Worm (Caenorhabditis elegans) whole organism, young adult: ENCODE results near the gene fbxa-127.

Source experiments
- B0019.2 ChIP-seq: fragments of 200-800 bp; sonication (Bioruptor generic); conservative IDR thresholded peaks from 2 replicates; pipeline ENCODE4 v1.3.6; 2022; ENCODE audit warnings: missing genetic modification reagents, missing genetic modification characterization, missing compliant biosample characterization
- ZK185.1 ChIP-seq: sonication (generic microtip); optimal IDR thresholded peaks from 2 replicates; lab custom pipeline; 2016; ENCODE audit warnings: mild to moderate bottlenecking, missing genetic modification characterization, missing compliant biosample characterization; ENCODE audit not compliant: poor library complexity, severe bottlenecking
- atf-7 ChIP-seq: sonication (generic microtip); optimal IDR thresholded peaks from 2 replicates; lab custom pipeline; 2017; ENCODE audit warnings: mild to moderate bottlenecking, missing genetic modification characterization, missing compliant biosample characterization
- bed-1 ChIP-seq: fragments of 200-800 bp; sonication (Bioruptor generic); IDR thresholded peaks from 2 replicates; pipeline ENCODE4 v1.3.6; 2022; ENCODE audit warnings: missing genetic modification reagents, missing genetic modification characterization, missing compliant biosample characterization
- ccch-3 ChIP-seq: fragments of 200-800 bp; sonication (Bioruptor generic); optimal IDR thresholded peaks from 2 replicates; lab custom pipeline; 2018; ENCODE audit warnings: mild to moderate bottlenecking, missing genetic modification characterization, missing compliant biosample characterization
- let-607 ChIP-seq, 2 experiments: fragments of 200-800 bp in 1 of 2; sonication (Bioruptor generic) in 1 of 2; sonication (generic microtip) in 1 of 2; optimal IDR thresholded peaks; 2 replicates each; lab custom pipeline; 2016 to 2018; ENCODE audit warnings: mild to moderate bottlenecking in 2 of 2, missing compliant biosample characterization in 2 of 2, missing genetic modification characterization in 2 of 2, moderate library complexity in 2 of 2, missing genotype in 1 of 2
- lsl-1 ChIP-seq: fragments of 200-800 bp; sonication (Bioruptor generic); optimal IDR thresholded peaks from 2 replicates; lab custom pipeline; 2018; ENCODE audit warnings: mild to moderate bottlenecking, missing genetic modification characterization, moderate library complexity, missing compliant biosample characterization
- nfya-1 ChIP-seq: sonication (generic microtip); optimal IDR thresholded peaks from 2 replicates; lab custom pipeline; 2017; ENCODE audit warnings: antibody characterized with exemption, missing compliant biosample characterization, missing genetic modification characterization, borderline replicate concordance; ENCODE audit not compliant: insufficient read depth
- pha-4 ChIP-seq: fragments of 150-350 bp; sonication (generic microtip); optimal IDR thresholded peaks from 2 replicates; lab custom pipeline; 2014; ENCODE audit warnings: missing biosample characterization, missing genetic modification reagents, missing genetic modification characterization
- snpc-4 ChIP-seq, 5 experiments: fragments of 150-350 bp in 1 of 5; sonication (generic microtip) in 4 of 5; optimal IDR thresholded peaks; 2 replicates each; lab custom pipeline; 2014 to 2018; ENCODE audit warnings: missing genetic modification characterization in 5 of 5, missing biosample characterization in 3 of 5, antibody characterized with exemption in 2 of 5, mild to moderate bottlenecking in 2 of 5, missing compliant biosample characterization in 2 of 5, missing genotype in 2 of 5, moderate library complexity in 2 of 5, missing genetic modification reagents in 1 of 5
- unc-62 ChIP-seq: fragments of 150-350 bp; optimal IDR thresholded peaks from 2 replicates; lab custom pipeline; 2014; ENCODE audit warnings: missing biosample characterization, missing genetic modification reagents, missing genetic modification characterization

- TF ChIP-seq atf-7 (tag; lab: Kevin White, UChicago) (no peak), pha-4 (tag; lab: Kevin White, UChicago) (no peak), nfya-1 (tag; lab: Kevin White, UChicago) (no peak), ccch-3 (GFP tag; lab: Kevin White, UChicago) (no peak), snpc-4 (GFP tag; optimal IDR thresholded peaks at IDR 0.05; lab: Kevin White, UChicago) (no peak), snpc-4 (tag; optimal IDR thresholded peaks at IDR 0.05; lab: Kevin White, UChicago) (no peak), unc-62 (GFP tag; lab: Kevin White, UChicago) (no peak), lsl-1 (no peak), bed-1 (no peak), let-607 (tag; optimal IDR thresholded peaks at IDR 0.05; lab: Kevin White, UChicago) (no peak), ZK185.1 (tag; lab: Kevin White, UChicago) (no peak), B0019.2 (GFP tag; lab: Robert Waterston, UW) (no peak)
Measured at ce11 chrV:16778540-16779280, 50.2 kb downstream of the fbxa-127 start.
